Worm (Caenorhabditis elegans) whole organism, L1 larva: Measurements from ENCODE around the gene srv-1.
A peak's percentile ranks its signal among the peaks of the same experiment; 100 is the strongest.

Source experiments
- ceh-82 ChIP-seq, 3 experiments: fragments of 150-350 bp in 1 of 3; sonication (generic microtip) in 2 of 3; optimal IDR thresholded peaks; 2 replicates each; lab custom pipeline; 2014 to 2017; ENCODE audit warnings: missing biosample characterization in 3 of 3, missing genetic modification characterization in 3 of 3
- ces-1 ChIP-seq: fragments of 150-350 bp; optimal IDR thresholded peaks from 2 replicates; lab custom pipeline; 2014; ENCODE audit warnings: missing biosample characterization, missing genetic modification reagents, missing genetic modification characterization
- fkh-10 ChIP-seq: sonication (generic microtip); optimal IDR thresholded peaks from 2 replicates; lab custom pipeline; 2017; ENCODE audit warnings: missing biosample characterization, missing genetic modification reagents, missing genetic modification characterization
- fkh-8 ChIP-seq: sonication (generic microtip); optimal IDR thresholded peaks from 2 replicates; lab custom pipeline; 2016; ENCODE audit warnings: mild to moderate bottlenecking, missing genetic modification characterization, missing compliant biosample characterization
- lsy-2 ChIP-seq, 2 experiments: fragments of 150-350 bp; optimal IDR thresholded peaks; 2 replicates each; lab custom pipeline; 2014; ENCODE audit warnings: missing biosample characterization in 2 of 2, missing genetic modification characterization in 2 of 2

DNA sequence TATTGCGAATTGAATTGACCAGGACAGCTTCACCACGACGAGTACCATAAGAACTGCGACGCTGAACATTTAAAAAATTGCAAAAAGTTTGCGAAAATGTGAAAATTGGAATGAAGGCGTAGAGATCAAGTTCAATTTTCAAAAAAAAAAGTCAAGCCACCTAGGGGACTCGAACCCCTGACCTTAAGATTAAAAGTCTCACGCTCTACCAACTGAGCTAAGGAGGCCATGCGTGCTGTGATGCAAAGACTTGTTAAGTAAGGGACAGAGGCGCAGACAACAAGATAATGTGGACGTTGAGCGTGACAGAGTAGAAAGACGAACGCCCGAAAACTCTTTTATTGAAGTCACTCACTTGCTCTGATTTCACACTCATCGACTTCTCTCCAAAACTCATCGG, 37.4 kb downstream of the srv-1 start:
- no peak for TF ChIP-seq ces-1 (GFP tag; lab: Kevin White, UChicago)
- TF ChIP-seq lsy-2 (tag; optimal IDR thresholded peaks at IDR 0.05; lab: Kevin White, UChicago), result peak; percentile 59 to 75
- TF ChIP-seq fkh-8 (tag; lab: Kevin White, UChicago), result peak; percentile 44
- TF ChIP-seq fkh-10, result peak; percentile 37
- TF ChIP-seq ceh-82 (tag; optimal IDR thresholded peaks at IDR 0.05; lab: Kevin White, UChicago), result peak; percentile 53 to 65 (median 59)
